Worm (Caenorhabditis elegans): ENCODE results near the gene C01C4.2.

DNA sequence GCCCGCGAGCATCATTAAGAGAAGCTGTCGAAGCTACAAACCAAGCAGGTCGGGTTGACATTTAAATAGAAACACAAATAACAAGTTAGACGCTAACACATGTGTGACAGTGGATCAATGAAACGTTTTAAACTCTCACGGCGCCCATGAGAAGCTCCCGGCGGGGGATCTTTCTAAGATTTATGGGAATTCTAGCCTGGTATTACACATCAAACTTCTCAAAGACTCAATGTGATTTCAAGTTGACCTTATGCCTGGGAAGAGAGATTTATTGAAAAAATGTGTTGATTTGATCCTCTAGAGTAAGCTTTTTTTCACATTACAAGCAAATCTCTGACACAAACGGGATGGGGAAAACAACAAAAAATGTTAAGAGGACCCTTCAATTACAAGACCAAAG is 5.2 kb upstream of the C01C4.2 start:
- TF ChIP-seq pqm-1 (tag; optimal IDR thresholded peaks at IDR 0.05) (no peak), lin-39 (tag; optimal IDR thresholded peaks at IDR 0.05) (no peak), pha-4 (tag; optimal IDR thresholded peaks at IDR 0.05) (no peak)
